Fruit fly (Drosophila melanogaster) whole organism, pupa: ENCODE measurements around the gene Nmdar2.

Experiments
- CG10348 ChIP-seq: fragments of 200-800 bp; sonication (Bioruptor generic); IDR thresholded peaks from 2 replicates; pipeline ENCODE4 v1.3.6; 2022; ENCODE audit warnings: missing biosample characterization, missing genetic modification characterization
- CG12605 ChIP-seq: fragments of 200-800 bp; sonication (Bioruptor generic); IDR thresholded peaks from 2 replicates; pipeline ENCODE4 v1.3.6; 2022; ENCODE audit warnings: missing biosample characterization, missing genetic modification characterization
- CG13204 ChIP-seq: fragments of 200-800 bp; sonication (Bioruptor generic); optimal IDR thresholded peaks from 2 replicates; lab custom pipeline; 2018; ENCODE audit warnings: missing biosample characterization, mild to moderate bottlenecking, missing genetic modification characterization, moderate library complexity
- CG14655 ChIP-seq: fragments of 200-800 bp; sonication (Bioruptor generic); optimal IDR thresholded peaks from 3 replicates; lab custom pipeline; 2017; ENCODE audit warnings: mild to moderate bottlenecking, missing biosample characterization, missing genetic modification reagents, missing genetic modification characterization
- CG15710 ChIP-seq: fragments of 200-800 bp; sonication (Bioruptor generic); optimal IDR thresholded peaks from 2 replicates; lab custom pipeline; 2018; ENCODE audit warnings: missing biosample characterization, mild to moderate bottlenecking, missing genetic modification characterization, moderate library complexity
- CG17806 ChIP-seq: fragments of 200-800 bp; sonication (Bioruptor generic); optimal IDR thresholded peaks from 2 replicates; lab custom pipeline; 2018; ENCODE audit warnings: missing biosample characterization, mild to moderate bottlenecking, missing genetic modification characterization, moderate library complexity
- CG32121 ChIP-seq: fragments of 200-800 bp; sonication (Bioruptor generic); IDR thresholded peaks from 2 replicates; pipeline ENCODE4 v1.3.6; 2022; ENCODE audit warnings: missing biosample characterization, missing genetic modification characterization
- CG34367 ChIP-seq: fragments of 200-800 bp; sonication (Bioruptor generic); optimal IDR thresholded peaks from 2 replicates; lab custom pipeline; 2018; ENCODE audit warnings: missing biosample characterization, mild to moderate bottlenecking, missing genetic modification characterization
- CG4496 ChIP-seq: fragments of 200-800 bp; sonication (Bioruptor generic); IDR thresholded peaks from 3 replicates; pipeline ENCODE4 v1.3.6; 2022; ENCODE audit warnings: missing biosample characterization, missing genetic modification characterization
- CG8159 ChIP-seq: fragments of 200-800 bp; sonication (Bioruptor generic); optimal IDR thresholded peaks from 3 replicates; lab custom pipeline; 2018; ENCODE audit warnings: missing biosample characterization, mild to moderate bottlenecking, missing genetic modification characterization, moderate library complexity
- CG8301 ChIP-seq: fragments of 200-800 bp; sonication (Bioruptor generic); optimal IDR thresholded peaks from 2 replicates; lab custom pipeline; 2018; ENCODE audit warnings: missing biosample characterization, mild to moderate bottlenecking, missing genetic modification characterization
- CG9948 ChIP-seq: fragments of 200-800 bp; sonication (Bioruptor generic); optimal IDR thresholded peaks from 2 replicates; lab custom pipeline; 2018; ENCODE audit warnings: missing biosample characterization, mild to moderate bottlenecking, missing genetic modification characterization, moderate library complexity
- D1 ChIP-seq: fragments of 200-800 bp; sonication (Bioruptor generic); optimal IDR thresholded peaks from 2 replicates; lab custom pipeline; 2018; ENCODE audit warnings: missing biosample characterization, mild to moderate bottlenecking, missing genetic modification characterization, moderate library complexity
- EcR ChIP-seq: fragments of 200-800 bp; sonication (Bioruptor generic); optimal IDR thresholded peaks from 3 replicates; lab custom pipeline; 2019; ENCODE audit warnings: missing biosample characterization, missing genetic modification characterization, mild to moderate bottlenecking, moderate library complexity, missing genetic modification reagents
- Ets98B ChIP-seq: fragments of 200-800 bp; sonication (Bioruptor generic); IDR thresholded peaks from 2 replicates; pipeline ENCODE4 v1.3.6; 2022; ENCODE audit warnings: missing biosample characterization, missing genetic modification characterization
- Pif1A ChIP-seq: fragments of 200-800 bp; sonication (Bioruptor generic); optimal IDR thresholded peaks from 3 replicates; lab custom pipeline; 2016; ENCODE audit warnings: missing biosample characterization, missing genetic modification characterization
- Pif1B ChIP-seq: fragments of 200-800 bp; sonication (Bioruptor generic); optimal IDR thresholded peaks from 3 replicates; lab custom pipeline; 2016; ENCODE audit warnings: missing biosample characterization, missing genetic modification characterization
- Snoo ChIP-seq: fragments of 200-800 bp; sonication (Bioruptor generic); optimal IDR thresholded peaks from 3 replicates; lab custom pipeline; 2017; ENCODE audit warnings: missing biosample characterization, mild to moderate bottlenecking, missing genetic modification characterization, inconsistent platforms
- fd96Ca ChIP-seq: fragments of 200-800 bp; sonication (Bioruptor generic); IDR thresholded peaks from 3 replicates; pipeline ENCODE4 v1.3.6; 2022; ENCODE audit warnings: missing biosample characterization, missing genetic modification characterization
- gl ChIP-seq: fragments of 200-800 bp; sonication (Bioruptor generic); optimal IDR thresholded peaks from 2 replicates; lab custom pipeline; 2018; ENCODE audit warnings: missing biosample characterization, mild to moderate bottlenecking, missing genetic modification characterization
- rn ChIP-seq: fragments of 200-800 bp; sonication (Bioruptor generic); IDR thresholded peaks from 2 replicates; pipeline ENCODE4 v1.3.6; 2022; ENCODE audit warnings: missing biosample characterization, missing genetic modification characterization

The Nmdar2 gene

dm6 chrX:1464033-1464432, 43.6 kb downstream of the Nmdar2 start, which contains the start of gene Ns3:
Gene Ns3 (minus strand): TSS chrX:1464220.
- no peak for TF ChIP-seq CG4496 (GFP tag; lab: Robert Waterston, UW)
- no peak for TF ChIP-seq CG13204 (GFP tag; lab: Kevin White, UChicago)
- no peak for TF ChIP-seq CG15710 (tag; lab: Kevin White, UChicago)
- TF ChIP-seq CG14655 (GFP tag; lab: Kevin White, UChicago), result no peak
- no peak for TF ChIP-seq Pif1B (GFP tag; lab: Kevin White, UChicago)
- TF ChIP-seq Ets98B (GFP tag; lab: Robert Waterston, UW), result no peak
- no peak for TF ChIP-seq CG9948 (tag; lab: Kevin White, UChicago)
- TF ChIP-seq CG12605 (GFP tag; lab: Robert Waterston, UW), result no peak
- TF ChIP-seq Snoo (tag; lab: Kevin White, UChicago), result no peak
- no peak for TF ChIP-seq CG34367 (tag; lab: Kevin White, UChicago)
- TF ChIP-seq gl (tag; lab: Kevin White, UChicago), result no peak
- TF ChIP-seq D1 (tag; lab: Kevin White, UChicago), result no peak
- TF ChIP-seq CG10348 (GFP tag; lab: Robert Waterston, UW), result no peak
- no peak for TF ChIP-seq EcR

- no peak for TF ChIP-seq Ets98B (GFP tag; lab: Robert Waterston, UW)
- TF ChIP-seq CG4496 (GFP tag; lab: Robert Waterston, UW), result peak; percentile 52; the same call in 1 of the 3 replicates
- peak; percentile 31 for TF ChIP-seq gl (tag; lab: Kevin White, UChicago)
Observed at dm6 chrX:1461544-1461943, 46.1 kb downstream of the Nmdar2 start, which contains the start of gene CG14787. Gene CG14787 (minus strand): TSS chrX:1461676.

dm6 chrX:1460278-1460872, 47.2 kb downstream of the Nmdar2 start, which contains the start of gene Lrpprc2:
Gene Lrpprc2 (minus strand): TSS chrX:1460617.
- TF ChIP-seq Pif1B (GFP tag; lab: Kevin White, UChicago), result no peak
- no peak for TF ChIP-seq CG14655 (GFP tag; lab: Kevin White, UChicago)
- TF ChIP-seq CG12605 (GFP tag; lab: Robert Waterston, UW), result no peak
- TF ChIP-seq CG32121 (GFP tag; lab: Robert Waterston, UW), result no peak
- no peak for TF ChIP-seq CG17806 (tag; lab: Kevin White, UChicago)
- TF ChIP-seq CG4496 (GFP tag; lab: Robert Waterston, UW), result no peak
- TF ChIP-seq CG9948 (tag; lab: Kevin White, UChicago), result no peak
- TF ChIP-seq CG34367 (tag; lab: Kevin White, UChicago), result no peak
- no peak for TF ChIP-seq CG13204 (GFP tag; lab: Kevin White, UChicago)
- TF ChIP-seq Pif1A (GFP tag; lab: Kevin White, UChicago), result no peak
- TF ChIP-seq CG8159 (tag; lab: Kevin White, UChicago), result no peak
- no peak for TF ChIP-seq rn (GFP tag; lab: Robert Waterston, UW)
- TF ChIP-seq CG15710 (tag; lab: Kevin White, UChicago), result no peak
- TF ChIP-seq Ets98B (GFP tag; lab: Robert Waterston, UW), result no peak
- no peak for TF ChIP-seq EcR
- TF ChIP-seq gl (tag; lab: Kevin White, UChicago), result no peak
- no peak for TF ChIP-seq CG10348 (GFP tag; lab: Robert Waterston, UW)
- TF ChIP-seq CG8301 (tag; lab: Kevin White, UChicago), result no peak
- no peak for TF ChIP-seq fd96Ca (GFP tag; lab: Robert Waterston, UW)
- TF ChIP-seq D1 (tag; lab: Kevin White, UChicago), result no peak

- TF ChIP-seq EcR (no peak), CG8159 (tag; lab: Kevin White, UChicago) (no peak), CG10348 (GFP tag; lab: Robert Waterston, UW) (no peak), CG15710 (tag; lab: Kevin White, UChicago) (no peak), D1 (tag; lab: Kevin White, UChicago) (no peak), CG17806 (tag; lab: Kevin White, UChicago) (no peak)
Observed at dm6 chrX:1456954-1457353, 50.7 kb downstream of the Nmdar2 start, which contains the start of gene CG14785. Gene CG14785 (minus strand): TSS chrX:1457054.

- TF ChIP-seq CG13204 (GFP tag; lab: Kevin White, UChicago) (no peak), CG10348 (GFP tag; lab: Robert Waterston, UW) (no peak), Ets98B (GFP tag; lab: Robert Waterston, UW) (no peak), CG9948 (tag; lab: Kevin White, UChicago) (no peak), Pif1A (GFP tag; lab: Kevin White, UChicago) (no peak), CG14655 (GFP tag; lab: Kevin White, UChicago) (no peak)
Observed at dm6 chrX:1454837-1455236, 52.8 kb downstream of the Nmdar2 start.

- TF ChIP-seq rn (GFP tag; lab: Robert Waterston, UW) (no peak), Snoo (tag; lab: Kevin White, UChicago) (no peak), CG8159 (tag; lab: Kevin White, UChicago) (no peak), EcR (no peak), CG34367 (tag; lab: Kevin White, UChicago) (no peak), CG32121 (GFP tag; lab: Robert Waterston, UW) (no peak), CG9948 (tag; lab: Kevin White, UChicago) (no peak), CG14655 (GFP tag; lab: Kevin White, UChicago) (no peak), Pif1B (GFP tag; lab: Kevin White, UChicago) (no peak), CG13204 (GFP tag; lab: Kevin White, UChicago) (no peak), CG10348 (GFP tag; lab: Robert Waterston, UW) (no peak), D1 (tag; lab: Kevin White, UChicago) (no peak), Pif1A (GFP tag; lab: Kevin White, UChicago) (no peak), CG15710 (tag; lab: Kevin White, UChicago) (no peak), CG4496 (GFP tag; lab: Robert Waterston, UW) (no peak)
Observed at dm6 chrX:1452130-1452529, 55.5 kb downstream of the Nmdar2 start, which contains the start of gene Gr2a. Gene Gr2a (plus strand): TSS chrX:1452430.
